Worm (Caenorhabditis elegans): ENCODE results near the gene T10B5.10.

- TF ChIP-seq elt-4 (tag; optimal IDR thresholded peaks at IDR 0.05) (no peak), lin-11 (tag; optimal IDR thresholded peaks at IDR 0.05) (no peak), sox-2 (GFP tag; IDR thresholded peaks at IDR 0.05) (no peak), hlh-15 (tag; optimal IDR thresholded peaks at IDR 0.05) (no peak), nhr-11 (tag; optimal IDR thresholded peaks at IDR 0.05) (no peak), tbx-2 (tag; optimal IDR thresholded peaks at IDR 0.05) (peak; percentile 57), C08G9.2 (tag; optimal IDR thresholded peaks at IDR 0.05) (peak; percentile 54), ceh-48 (tag; optimal IDR thresholded peaks at IDR 0.05) (no peak), unc-86 (tag; optimal IDR thresholded peaks at IDR 0.05) (no peak), K02D7.2 (tag; optimal IDR thresholded peaks at IDR 0.05) (peak; percentile 24), F13H6.1 (tag; optimal IDR thresholded peaks at IDR 0.05) (peak; percentile 21), zip-5 (tag; optimal IDR thresholded peaks at IDR 0.05) (peak; percentile 51), ama-1 (optimal IDR thresholded peaks at IDR 0.05) (peak; percentile 77), nfya-1 (tag; optimal IDR thresholded peaks at IDR 0.05) (no peak)
Observed at ce11 chrV:1875497-1875988, 19.5 kb upstream of the T10B5.10 start.
